Fruit fly (Drosophila melanogaster): ENCODE results near the gene CG5921.

dm6 chrX:6097578-6097977 lies 47.0 kb downstream of the CG5921 start:
- TF ChIP-seq insv (optimal IDR thresholded peaks at IDR 0.05): no peak
- no peak for TF ChIP-seq h (optimal IDR thresholded peaks at IDR 0.05)
- TF ChIP-seq Sin3A (optimal IDR thresholded peaks at IDR 0.05): no peak
